Worm (Caenorhabditis elegans) whole organism, L1 larva: ENCODE data around the gene F20C5.11.

Experiments
- aha-1 ChIP-seq: fragments of 150-350 bp; optimal IDR thresholded peaks from 2 replicates; lab custom pipeline; 2014; ENCODE audit warnings: missing biosample characterization, missing genetic modification characterization
- alr-1 ChIP-seq: fragments of 200-800 bp; sonication (Bioruptor generic); optimal IDR thresholded peaks from 2 replicates; lab custom pipeline; 2018; ENCODE audit warnings: borderline replicate concordance, mild to moderate bottlenecking, missing genetic modification characterization, missing compliant biosample characterization
- aly-2 ChIP-seq: fragments of 150-350 bp; optimal IDR thresholded peaks from 2 replicates; lab custom pipeline; 2014; ENCODE audit warnings: missing biosample characterization, missing genetic modification characterization
- ceh-63 ChIP-seq: fragments of 200-800 bp; sonication (Bioruptor generic); optimal IDR thresholded peaks from 2 replicates; lab custom pipeline; 2018; ENCODE audit warnings: mild to moderate bottlenecking, missing genetic modification characterization, missing compliant biosample characterization
- ceh-8 ChIP-seq: fragments of 200-800 bp; sonication (Bioruptor generic); optimal IDR thresholded peaks from 2 replicates; lab custom pipeline; 2018; ENCODE audit warnings: mild to moderate bottlenecking, missing genetic modification characterization, moderate library complexity, missing compliant biosample characterization
- ceh-82 ChIP-seq, 3 experiments: fragments of 150-350 bp in 1 of 3; sonication (generic microtip) in 2 of 3; optimal IDR thresholded peaks; 2 replicates each; lab custom pipeline; 2014 to 2017; ENCODE audit warnings: missing biosample characterization in 3 of 3, missing genetic modification characterization in 3 of 3
- ces-1 ChIP-seq: fragments of 150-350 bp; optimal IDR thresholded peaks from 2 replicates; lab custom pipeline; 2014; ENCODE audit warnings: missing biosample characterization, missing genetic modification reagents, missing genetic modification characterization
- dpl-1 ChIP-seq, 3 experiments: fragments of 150-350 bp in 2 of 3; sonication (generic microtip) in 1 of 3; optimal IDR thresholded peaks; 2 replicates each; lab custom pipeline; 2014 to 2017; ENCODE audit warnings: missing biosample characterization in 3 of 3, missing genetic modification characterization in 3 of 3, missing genetic modification reagents in 3 of 3
- efl-1 ChIP-seq, 4 experiments: fragments of 150-350 bp; optimal IDR thresholded peaks in 3 of 4; peaks in 1 of 4; 1 replicate in 1 of 4; 2 replicates in 3 of 4; lab custom pipeline; 2014; ENCODE audit warnings: missing biosample characterization in 2 of 4, missing genetic modification characterization in 2 of 4, missing genetic modification reagents in 2 of 4
- efl-3 ChIP-seq: fragments of 200-800 bp; sonication (Bioruptor generic); optimal IDR thresholded peaks from 2 replicates; lab custom pipeline; 2018; ENCODE audit warnings: mild to moderate bottlenecking, missing genetic modification characterization, missing compliant biosample characterization
- egl-13 ChIP-seq: sonication (generic microtip); optimal IDR thresholded peaks from 2 replicates; lab custom pipeline; 2016; ENCODE audit warnings: missing genotype, missing genetic modification reagents, missing genetic modification characterization, missing compliant biosample characterization
- elt-2 ChIP-seq: sonication (generic microtip); optimal IDR thresholded peaks from 2 replicates; lab custom pipeline; 2016; ENCODE audit warnings: missing genetic modification characterization, mild to moderate bottlenecking, inconsistent platforms, missing compliant biosample characterization, missing genetic modification reagents
- ets-5 ChIP-seq: fragments of 200-800 bp; sonication (Bioruptor generic); IDR thresholded peaks from 2 replicates; pipeline ENCODE4 v1.3.6; 2022; ENCODE audit warnings: missing genetic modification characterization, missing compliant biosample characterization
- fkh-10 ChIP-seq: sonication (generic microtip); optimal IDR thresholded peaks from 2 replicates; lab custom pipeline; 2017; ENCODE audit warnings: missing biosample characterization, missing genetic modification reagents, missing genetic modification characterization
- fkh-4 ChIP-seq: sonication (generic microtip); optimal IDR thresholded peaks from 2 replicates; lab custom pipeline; 2016; ENCODE audit warnings: missing compliant biosample characterization, missing genetic modification characterization, borderline replicate concordance
- fkh-8 ChIP-seq: sonication (generic microtip); optimal IDR thresholded peaks from 2 replicates; lab custom pipeline; 2016; ENCODE audit warnings: mild to moderate bottlenecking, missing genetic modification characterization, missing compliant biosample characterization
- fos-1 ChIP-seq: fragments of 150-350 bp; optimal IDR thresholded peaks from 2 replicates; lab custom pipeline; 2014; ENCODE audit warnings: missing biosample characterization, missing genetic modification characterization
- grh-1 ChIP-seq: fragments of 200-800 bp; sonication (Bioruptor generic); IDR thresholded peaks from 2 replicates; pipeline ENCODE4 v1.3.6; 2022; ENCODE audit warnings: missing genetic modification reagents, missing genetic modification characterization, missing compliant biosample characterization
- hlh-17 ChIP-seq: fragments of 200-800 bp; sonication (Bioruptor generic); optimal IDR thresholded peaks from 2 replicates; lab custom pipeline; 2018; ENCODE audit warnings: missing genetic modification characterization, mild to moderate bottlenecking, missing compliant biosample characterization, moderate library complexity, borderline replicate concordance
- hlh-4 ChIP-seq: sonication (generic microtip); optimal IDR thresholded peaks from 2 replicates; lab custom pipeline; 2016; ENCODE audit warnings: mild to moderate bottlenecking, missing genetic modification characterization, missing compliant biosample characterization
- jun-1 ChIP-seq: fragments of 150-350 bp; optimal IDR thresholded peaks from 2 replicates; lab custom pipeline; 2014; ENCODE audit warnings: missing biosample characterization, missing genetic modification reagents, missing genetic modification characterization
- lin-13 ChIP-seq: fragments of 150-350 bp; optimal IDR thresholded peaks from 2 replicates; lab custom pipeline; 2014; ENCODE audit warnings: missing biosample characterization, missing genetic modification reagents, missing genetic modification characterization
- lin-14 ChIP-seq: fragments of 200-800 bp; sonication (Bioruptor generic); optimal IDR thresholded peaks from 2 replicates; lab custom pipeline; 2018; ENCODE audit warnings: mild to moderate bottlenecking, missing genetic modification characterization, moderate library complexity, missing compliant biosample characterization
- lin-15B ChIP-seq: fragments of 150-350 bp; sonication (generic microtip); optimal IDR thresholded peaks from 3 replicates; lab custom pipeline; 2014; ENCODE audit warnings: missing biosample characterization, missing genetic modification characterization
- lin-39 ChIP-seq: fragments of 150-350 bp; optimal IDR thresholded peaks from 2 replicates; lab custom pipeline; 2014; ENCODE audit warnings: missing biosample characterization, missing genetic modification reagents, missing genetic modification characterization
- mdl-1 ChIP-seq, 2 experiments: fragments of 150-350 bp; optimal IDR thresholded peaks; 2 replicates each; lab custom pipeline; 2014 to 2017; ENCODE audit warnings: missing biosample characterization in 2 of 2, missing genetic modification characterization in 2 of 2, inconsistent platforms in 1 of 2
- mef-2 ChIP-seq: fragments of 150-350 bp; optimal IDR thresholded peaks from 2 replicates; lab custom pipeline; 2014; ENCODE audit warnings: missing biosample characterization, missing genetic modification characterization
- mep-1 ChIP-seq: fragments of 150-350 bp; optimal IDR thresholded peaks from 2 replicates; lab custom pipeline; 2014; ENCODE audit warnings: missing biosample characterization, missing genetic modification characterization
- nhr-11 ChIP-seq: fragments of 150-350 bp; optimal IDR thresholded peaks from 2 replicates; lab custom pipeline; 2014; ENCODE audit warnings: missing biosample characterization, missing genetic modification characterization
- nhr-12 ChIP-seq: sonication (generic microtip); optimal IDR thresholded peaks from 2 replicates; lab custom pipeline; 2017; ENCODE audit warnings: missing biosample characterization, missing genetic modification characterization
- nhr-237 ChIP-seq: fragments of 150-350 bp; optimal IDR thresholded peaks from 2 replicates; lab custom pipeline; 2014; ENCODE audit warnings: missing biosample characterization, missing genetic modification characterization
- nhr-28 ChIP-seq: fragments of 150-350 bp; optimal IDR thresholded peaks from 2 replicates; lab custom pipeline; 2014; ENCODE audit warnings: missing biosample characterization, missing genetic modification characterization
- nhr-47 ChIP-seq: sonication (generic microtip); optimal IDR thresholded peaks from 2 replicates; lab custom pipeline; 2016; ENCODE audit warnings: mild to moderate bottlenecking, missing genetic modification characterization, moderate library complexity, missing compliant biosample characterization
- nhr-84 ChIP-seq: sonication (generic microtip); optimal IDR thresholded peaks from 2 replicates; lab custom pipeline; 2017; ENCODE audit warnings: missing biosample characterization, missing genetic modification characterization
- nhr-85 ChIP-seq: sonication (generic microtip); peaks from one replicate; lab custom pipeline; 2016; ENCODE audit warnings: missing genetic modification characterization, inconsistent platforms, missing compliant biosample characterization
- nhr-90 ChIP-seq: sonication (generic microtip); optimal IDR thresholded peaks from 2 replicates; lab custom pipeline; 2016; ENCODE audit warnings: mild to moderate bottlenecking, missing genetic modification characterization, missing compliant biosample characterization; ENCODE audit not compliant: poor library complexity
- pag-3 ChIP-seq: sonication (generic microtip); optimal IDR thresholded peaks from 2 replicates; lab custom pipeline; 2017; ENCODE audit warnings: missing genetic modification characterization, mild to moderate bottlenecking, missing compliant biosample characterization, antibody characterized with exemption, borderline replicate concordance; ENCODE audit not compliant: insufficient read depth
- pqm-1 ChIP-seq: sonication (generic microtip); optimal IDR thresholded peaks from 3 replicates; lab custom pipeline; 2017; ENCODE audit warnings: missing biosample characterization, missing genetic modification characterization
- skn-1 ChIP-seq: fragments of 150-350 bp; optimal IDR thresholded peaks from 2 replicates; lab custom pipeline; 2014; ENCODE audit warnings: missing biosample characterization, missing genetic modification characterization
- snpc-4 ChIP-seq: fragments of 150-350 bp; optimal IDR thresholded peaks from 2 replicates; lab custom pipeline; 2014; ENCODE audit warnings: missing biosample characterization, missing genetic modification characterization
- sox-4 ChIP-seq: sonication (generic microtip); optimal IDR thresholded peaks from 2 replicates; lab custom pipeline; 2016; ENCODE audit warnings: missing genetic modification characterization, missing compliant biosample characterization
- sup-37 ChIP-seq: fragments of 200-800 bp; sonication (Bioruptor generic); optimal IDR thresholded peaks from 2 replicates; lab custom pipeline; 2018; ENCODE audit warnings: mild to moderate bottlenecking, missing genetic modification characterization, missing compliant biosample characterization
- swsn-7 ChIP-seq: sonication (generic microtip); optimal IDR thresholded peaks from 2 replicates; lab custom pipeline; 2016; ENCODE audit warnings: missing genetic modification characterization, missing compliant biosample characterization
- tbx-2 ChIP-seq: sonication (generic microtip); optimal IDR thresholded peaks from 2 replicates; lab custom pipeline; 2016; ENCODE audit warnings: missing genetic modification characterization, missing compliant biosample characterization
- tlp-1 ChIP-seq: fragments of 150-350 bp; optimal IDR thresholded peaks from 2 replicates; lab custom pipeline; 2014; ENCODE audit warnings: missing biosample characterization, missing genetic modification characterization
- unc-30 ChIP-seq: sonication (generic microtip); optimal IDR thresholded peaks from 2 replicates; lab custom pipeline; 2017; ENCODE audit warnings: missing biosample characterization, missing genetic modification characterization
- unc-86 ChIP-seq: sonication (generic microtip); optimal IDR thresholded peaks from 2 replicates; lab custom pipeline; 2016; ENCODE audit warnings: missing genetic modification characterization, missing compliant biosample characterization
- unc-98 ChIP-seq: fragments of 200-800 bp; sonication (Bioruptor generic); IDR thresholded peaks from 2 replicates; pipeline ENCODE4 v1.3.6; 2022; ENCODE audit warnings: missing genetic modification characterization, missing compliant biosample characterization
- vab-15 ChIP-seq: sonication (generic microtip); optimal IDR thresholded peaks from 2 replicates; lab custom pipeline; 2017; ENCODE audit warnings: missing genotype, mild to moderate bottlenecking, missing genetic modification characterization, missing compliant biosample characterization
- xbp-1 ChIP-seq: sonication (generic microtip); optimal IDR thresholded peaks from 2 replicates; lab custom pipeline; 2016; ENCODE audit warnings: missing genetic modification characterization, missing compliant biosample characterization
- zag-1 ChIP-seq: fragments of 150-350 bp; optimal IDR thresholded peaks from 2 replicates; lab custom pipeline; 2014; ENCODE audit warnings: missing biosample characterization, missing genetic modification characterization
- zip-4 ChIP-seq: fragments of 200-800 bp; sonication (Bioruptor generic); optimal IDR thresholded peaks from 2 replicates; lab custom pipeline; 2018; ENCODE audit warnings: mild to moderate bottlenecking, missing genetic modification characterization, moderate library complexity, missing compliant biosample characterization
- ztf-4 ChIP-seq: fragments of 150-350 bp; optimal IDR thresholded peaks from 2 replicates; lab custom pipeline; 2014; ENCODE audit warnings: missing biosample characterization, missing genetic modification characterization

F20C5.11 gene

DNA sequence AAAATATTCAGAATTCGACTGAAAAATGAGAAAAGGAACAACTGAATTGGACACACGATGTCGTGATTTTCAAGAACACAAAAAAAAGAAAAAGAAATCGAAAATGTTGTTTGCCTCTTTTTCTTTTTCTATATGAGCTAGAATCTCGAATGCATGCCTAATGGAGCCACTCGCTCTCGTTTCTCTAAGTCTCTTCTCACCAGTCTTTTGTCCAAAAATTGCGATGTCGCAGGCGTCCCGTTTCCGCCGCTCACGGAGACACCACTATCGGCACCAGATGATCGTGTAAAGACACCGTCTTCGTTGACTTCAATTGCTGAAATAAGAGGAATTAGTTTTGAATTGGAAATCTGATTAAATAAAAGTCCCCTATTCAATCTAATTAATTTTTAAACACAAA, 3.2 kb downstream of the F20C5.11 start (continued):
- TF ChIP-seq pag-3 (tag; lab: Kevin White, UChicago) (no peak), lin-14 (GFP tag; lab: Kevin White, UChicago) (peak; percentile 84), skn-1 (tag; lab: Kevin White, UChicago) (peak; percentile 17), nhr-11 (tag; lab: Kevin White, UChicago) (no peak), ces-1 (GFP tag; lab: Kevin White, UChicago) (no peak), fkh-4 (no peak), elt-2 (tag; lab: Kevin White, UChicago) (no peak), efl-3 (GFP tag; lab: Kevin White, UChicago) (no peak), nhr-90 (no peak), zip-4 (GFP tag; lab: Kevin White, UChicago) (no peak), nhr-28 (tag; lab: Kevin White, UChicago) (no peak), jun-1 (tag; lab: Kevin White, UChicago) (no peak), mep-1 (tag; lab: Kevin White, UChicago) (peak; percentile 5), ztf-4 (tag; lab: Kevin White, UChicago) (no peak), hlh-17 (GFP tag; lab: Kevin White, UChicago) (no peak), ceh-63 (no peak), fos-1 (tag; lab: Kevin White, UChicago) (no peak), grh-1 (no peak), mdl-1 (tag; optimal IDR thresholded peaks at IDR 0.05; lab: Kevin White, UChicago) (no peak), vab-15 (tag; lab: Kevin White, UChicago) (no peak), snpc-4 (tag; lab: Kevin White, UChicago) (no peak), unc-98 (GFP tag; lab: Robert Waterston, UW) (no peak), nhr-12 (tag; lab: Kevin White, UChicago) (no peak), unc-86 (tag; lab: Kevin White, UChicago) (peak; percentile 47), alr-1 (no peak), unc-30 (tag; lab: Kevin White, UChicago) (no peak), nhr-47 (peak; percentile 54), tbx-2 (tag; lab: Kevin White, UChicago) (no peak), zag-1 (tag; lab: Kevin White, UChicago) (no peak), pqm-1 (no peak), swsn-7 (peak; percentile 42), aha-1 (tag; lab: Kevin White, UChicago) (no peak), efl-1 (optimal IDR thresholded peaks at IDR 0.05; lab: Kevin White, UChicago) (peak; percentile 38 to 50), efl-1 (GFP tag; optimal IDR thresholded peaks at IDR 0.05 in 1 of 2; lab: Kevin White, UChicago) (peak in 1 of 2 experiments; percentile 13), lin-13 (GFP tag; lab: Kevin White, UChicago) (no peak), lin-15B (tag; lab: Kevin White, UChicago) (no peak), ets-5 (no peak), ceh-8 (GFP tag; lab: Kevin White, UChicago) (no peak), xbp-1 (tag; lab: Kevin White, UChicago) (peak; percentile 4), tlp-1 (tag; lab: Kevin White, UChicago) (no peak), nhr-85 (tag; lab: Kevin White, UChicago) (no peak), nhr-84 (tag; lab: Kevin White, UChicago) (no peak), hlh-4 (tag; lab: Kevin White, UChicago) (no peak), aly-2 (tag; lab: Kevin White, UChicago) (no peak), fkh-10 (GFP tag; lab: Kevin White, UChicago) (peak; percentile 40), mef-2 (no peak), dpl-1 (GFP tag; optimal IDR thresholded peaks at IDR 0.05; lab: Kevin White, UChicago) (peak in 1 of 3 experiments; percentile 28), egl-13 (tag; lab: Kevin White, UChicago) (no peak), fkh-8 (tag; lab: Kevin White, UChicago) (peak; percentile 57), ceh-82 (tag; optimal IDR thresholded peaks at IDR 0.05; lab: Kevin White, UChicago) (peak; percentile 2 to 65 (median 26)), nhr-237 (tag; lab: Kevin White, UChicago) (no peak), sup-37 (GFP tag; lab: Kevin White, UChicago) (no peak), lin-39 (tag; lab: Kevin White, UChicago) (no peak), sox-4 (tag; lab: Kevin White, UChicago) (no peak)
